Worm (Caenorhabditis elegans) whole organism, early embryonic: ENCODE data around the gene C17C3.15.

ENCODE experiments used
- ama-1 ChIP-seq: fragments of 150-350 bp; optimal IDR thresholded peaks from 2 replicates; lab custom pipeline; 2014
- ceh-36 ChIP-seq: sonication (generic microtip); optimal IDR thresholded peaks from 2 replicates; lab custom pipeline; 2016; ENCODE audit warnings: missing genetic modification characterization, inconsistent platforms, missing compliant biosample characterization
- ets-7 ChIP-seq: sonication (generic microtip); optimal IDR thresholded peaks from 2 replicates; lab custom pipeline; 2016; ENCODE audit warnings: missing genotype, missing genetic modification characterization, missing compliant biosample characterization
- flt-1 ChIP-seq: fragments of 200-800 bp; sonication (Bioruptor generic); IDR thresholded peaks from 2 replicates; pipeline ENCODE4 v1.3.6; 2022; ENCODE audit warnings: missing genetic modification characterization, missing compliant biosample characterization
- hmbx-1 ChIP-seq: sonication (generic microtip); optimal IDR thresholded peaks from 2 replicates; lab custom pipeline; 2016; ENCODE audit warnings: mild to moderate bottlenecking, missing genetic modification characterization, missing compliant biosample characterization
- hnd-1 ChIP-seq: sonication (generic microtip); optimal IDR thresholded peaks from 2 replicates; lab custom pipeline; 2016; ENCODE audit warnings: missing genetic modification characterization, missing compliant biosample characterization
- tra-4 ChIP-seq: sonication (generic microtip); optimal IDR thresholded peaks from 2 replicates; lab custom pipeline; 2017; ENCODE audit warnings: missing genetic modification characterization, missing compliant biosample characterization

DNA sequence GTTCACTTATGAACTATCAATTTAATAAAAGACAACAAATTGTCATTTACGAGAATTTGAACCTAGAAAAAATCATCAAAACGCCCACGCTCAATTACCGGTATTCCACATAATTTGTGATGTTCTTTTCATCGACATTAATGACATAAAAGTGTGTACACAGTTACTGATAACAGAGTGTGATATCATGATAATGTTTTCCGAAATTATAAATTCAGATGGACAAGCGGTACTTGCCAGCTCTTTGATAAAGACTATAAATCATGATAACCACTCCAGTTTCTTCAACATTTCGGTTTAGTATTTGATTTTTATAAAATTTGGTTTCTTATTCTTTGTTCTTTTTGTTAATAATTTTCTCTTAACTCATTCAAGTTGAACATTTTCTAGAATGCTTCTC is 15.3 kb downstream of the C17C3.15 start, which contains the start of gene lys-8:
- TF ChIP-seq hnd-1 (tag; lab: Kevin White, UChicago) (no peak), ceh-36 (tag; lab: Kevin White, UChicago) (no peak), ets-7 (tag; lab: Kevin White, UChicago) (no peak), hmbx-1 (tag; lab: Kevin White, UChicago) (no peak), tra-4 (tag; lab: Kevin White, UChicago) (no peak), flt-1 (GFP tag; lab: Robert Waterston, UW) (no peak), ama-1 (lab: Kevin White, UChicago) (no peak)
